Worm (Caenorhabditis elegans): Measurements from ENCODE around the gene ZK1128.7.
A peak's percentile ranks its signal among the peaks of the same experiment; 100 is the strongest.

The ZK1128.7 gene

ce11 chrIII:10136778-10137177 is at the start of gene ZK1128.7:
ZK1128.7 (plus strand) TSS chrIII:10137006.
- TF ChIP-seq hlh-12 (tag; optimal IDR thresholded peaks at IDR 0.05) (no peak), Y95B8A.8 (GFP tag; IDR thresholded peaks at IDR 0.05) (no peak), unc-130 (GFP tag; optimal IDR thresholded peaks at IDR 0.05) (no peak), ZK185.1 (tag; optimal IDR thresholded peaks at IDR 0.05; ENCODE audit: poor library complexity, severe bottlenecking) (no peak), ccch-3 (GFP tag; optimal IDR thresholded peaks at IDR 0.05) (no peak), F33H1.4 (GFP tag; IDR thresholded peaks at IDR 0.05) (no peak), let-526 (GFP tag; IDR thresholded peaks at IDR 0.05) (no peak), ztf-25 (GFP tag; IDR thresholded peaks at IDR 0.05) (no peak), dpl-1 (GFP tag; optimal IDR thresholded peaks at IDR 0.05) (no peak), hmg-1.2 (GFP tag; IDR thresholded peaks at IDR 0.05) (peak; percentile 23; the same call in 1 of the 2 replicates), aptf-2 (GFP tag; conservative IDR thresholded peaks at IDR 0.05) (no peak), lin-35 (GFP tag; optimal IDR thresholded peaks at IDR 0.05) (no peak), nhr-80 (tag; optimal IDR thresholded peaks at IDR 0.05) (no peak), nfyb-1 (GFP tag; IDR thresholded peaks at IDR 0.05) (0 out of 2 replicates have a peak, but pooled peaks have one; percentile 11), gei-17 (GFP tag; optimal IDR thresholded peaks at IDR 0.05) (no peak), hsf-1 (GFP tag; IDR thresholded peaks at IDR 0.05) (no peak), sptf-2 (GFP tag; optimal IDR thresholded peaks at IDR 0.05) (no peak), attf-6 (GFP tag; IDR thresholded peaks at IDR 0.05) (no peak), C06A6.2 (GFP tag; conservative IDR thresholded peaks at IDR 0.05) (no peak), ztf-28 (GFP tag; IDR thresholded peaks at IDR 0.05) (no peak), nhr-120 (GFP tag; IDR thresholded peaks at IDR 0.05) (no peak), F55B11.4 (tag; optimal IDR thresholded peaks at IDR 0.05; ENCODE audit: borderline replicate concordance, insufficient read depth) (no peak), ztf-26 (tag; optimal IDR thresholded peaks at IDR 0.05) (peak; percentile 1), rpc-1 (optimal IDR thresholded peaks at IDR 0.05) (no peak), rpc-1 (tag; optimal IDR thresholded peaks at IDR 0.05) (no peak), ama-1 (optimal IDR thresholded peaks at IDR 0.05) (no peak), ama-1 (GFP tag; optimal IDR thresholded peaks at IDR 0.05) (no peak), repo-1 (tag; optimal IDR thresholded peaks at IDR 0.05) (no peak), Y67H2A.10 (GFP tag; conservative IDR thresholded peaks at IDR 0.05) (no peak), ceh-79 (tag; optimal IDR thresholded peaks at IDR 0.05) (no peak), ztf-18 (tag; optimal IDR thresholded peaks at IDR 0.05) (no peak), attf-5 (GFP tag; optimal IDR thresholded peaks at IDR 0.05) (no peak), lin-40 (tag; optimal IDR thresholded peaks at IDR 0.05) (peak; percentile 2), F57A8.1 (GFP tag; optimal IDR thresholded peaks at IDR 0.05) (no peak), dpff-1 (tag; optimal IDR thresholded peaks at IDR 0.05) (no peak), T07F8.4 (tag; optimal IDR thresholded peaks at IDR 0.05) (no peak)

- TF ChIP-seq F33H1.4 (GFP tag; IDR thresholded peaks at IDR 0.05), result peak; percentile 73
- peak; percentile 71 for TF ChIP-seq efl-1 (GFP tag; optimal IDR thresholded peaks at IDR 0.05)
- TF ChIP-seq madf-3 (GFP tag; IDR thresholded peaks at IDR 0.05), result no peak
- no peak for TF ChIP-seq lsy-27 (tag; optimal IDR thresholded peaks at IDR 0.05; ENCODE audit: borderline replicate concordance, insufficient read depth)
- no peak for TF ChIP-seq K11D2.4 (GFP tag; IDR thresholded peaks at IDR 0.05)
- peak; percentile 33; the same call in 1 of the 2 replicates for TF ChIP-seq madf-6 (GFP tag; IDR thresholded peaks at IDR 0.05)
- peak; percentile 36 for TF ChIP-seq lsl-1 (GFP tag; optimal IDR thresholded peaks at IDR 0.05)
- TF ChIP-seq lin-26 (GFP tag; IDR thresholded peaks at IDR 0.05), result no peak
- no peak for TF ChIP-seq ceh-40 (GFP tag; IDR thresholded peaks at IDR 0.05)
- 0 out of 2 replicates have a peak, but pooled peaks have one; percentile 7 for TF ChIP-seq madf-8 (GFP tag; conservative IDR thresholded peaks at IDR 0.05)
These were observed 48.3 kb upstream of the ZK1128.7 start, which contains the start of gene hal-2 for ce11 chrIII:10088508-10088981. hal-2 (minus strand) TSS chrIII:10088931.
